Worm (Caenorhabditis elegans) whole organism, young adult: Measurements from ENCODE around the gene set-31.

Experiments
- B0336.3 ChIP-seq: fragments of 200-800 bp; sonication (Bioruptor generic); IDR thresholded peaks from 2 replicates; pipeline ENCODE4 v1.3.6; 2022; ENCODE audit warnings: missing genetic modification characterization, missing compliant biosample characterization
- ama-1 ChIP-seq, 3 experiments: fragments of 150-350 bp in 1 of 3; sonication (generic microtip) in 2 of 3; optimal IDR thresholded peaks; 2 replicates each; lab custom pipeline; 2014 to 2018; ENCODE audit warnings: missing biosample characterization in 2 of 3, missing genetic modification characterization in 2 of 3, missing genetic modification reagents in 2 of 3
- lsy-27 ChIP-seq: sonication (generic microtip); optimal IDR thresholded peaks from 2 replicates; lab custom pipeline; 2017; ENCODE audit warnings: missing genetic modification characterization, mild to moderate bottlenecking, missing compliant biosample characterization, antibody characterized with exemption, missing genotype, borderline replicate concordance; ENCODE audit not compliant: insufficient read depth
- somi-1 ChIP-seq: fragments of 200-800 bp; sonication (Bioruptor generic); optimal IDR thresholded peaks from 2 replicates; lab custom pipeline; 2018; ENCODE audit warnings: mild to moderate bottlenecking, missing genetic modification characterization, missing compliant biosample characterization
- ztf-6 ChIP-seq: fragments of 200-800 bp; sonication (Bioruptor generic); IDR thresholded peaks from 2 replicates; pipeline ENCODE4 v1.3.6; 2022; ENCODE audit warnings: missing genetic modification reagents, missing genetic modification characterization, missing compliant biosample characterization

- TF ChIP-seq lsy-27 = no peak
- no peak for TF ChIP-seq ztf-6 (GFP tag; lab: Robert Waterston, UW)
- TF ChIP-seq somi-1 (GFP tag; lab: Kevin White, UChicago) = no peak
- TF ChIP-seq ama-1 (optimal IDR thresholded peaks at IDR 0.05; lab: Kevin White, UChicago) = no peak
- TF ChIP-seq ama-1 (GFP tag; optimal IDR thresholded peaks at IDR 0.05; lab: Kevin White, UChicago) = no peak
- no peak for TF ChIP-seq B0336.3 (GFP tag; lab: Robert Waterston, UW)
Observed at ce11 chrV:14408774-14409173, 8.9 kb upstream of the set-31 start, which contains the start of gene gnrr-2.
